Worm (Caenorhabditis elegans) whole organism, mixed stage, embryonic: ENCODE data around the gene F46C5.9.

ENCODE experiments used
- M03D4.4 ChIP-seq: sonication (generic microtip); optimal IDR thresholded peaks from 2 replicates; lab custom pipeline; 2017; ENCODE audit warnings: mild to moderate bottlenecking, missing genetic modification characterization, missing compliant biosample characterization
- bed-3 ChIP-seq: fragments of 200-800 bp; sonication (Bioruptor generic); optimal IDR thresholded peaks from 3 replicates; lab custom pipeline; 2018; ENCODE audit warnings: mild to moderate bottlenecking, missing genetic modification characterization, moderate library complexity, missing compliant biosample characterization
- blmp-1 ChIP-seq: fragments of 150-350 bp; optimal IDR thresholded peaks from 2 replicates; lab custom pipeline; 2014; ENCODE audit warnings: missing biosample characterization, missing genetic modification characterization
- ceh-39 ChIP-seq: fragments of 150-350 bp; optimal IDR thresholded peaks from 2 replicates; lab custom pipeline; 2014; ENCODE audit warnings: missing biosample characterization, missing genetic modification characterization
- ceh-43 ChIP-seq: fragments of 200-800 bp; sonication (Bioruptor generic); optimal IDR thresholded peaks from 2 replicates; lab custom pipeline; 2018; ENCODE audit warnings: mild to moderate bottlenecking, missing genetic modification characterization, moderate library complexity, missing compliant biosample characterization
- ceh-83 ChIP-seq: fragments of 200-800 bp; sonication (Bioruptor generic); optimal IDR thresholded peaks from 2 replicates; lab custom pipeline; 2018; ENCODE audit warnings: mild to moderate bottlenecking, missing genetic modification characterization, missing compliant biosample characterization
- ces-1 ChIP-seq: fragments of 150-350 bp; optimal IDR thresholded peaks from 2 replicates; lab custom pipeline; 2014; ENCODE audit warnings: missing biosample characterization, missing genetic modification reagents, missing genetic modification characterization
- cnd-1 ChIP-seq: fragments of 200-800 bp; sonication (Bioruptor generic); optimal IDR thresholded peaks from 2 replicates; lab custom pipeline; 2018; ENCODE audit warnings: mild to moderate bottlenecking, missing genetic modification characterization, missing compliant biosample characterization
- drap-1 ChIP-seq: fragments of 200-800 bp; sonication (Bioruptor generic); optimal IDR thresholded peaks from 3 replicates; lab custom pipeline; 2018; ENCODE audit warnings: mild to moderate bottlenecking, missing genetic modification characterization, missing compliant biosample characterization
- elt-1 ChIP-seq: sonication (generic microtip); optimal IDR thresholded peaks from 2 replicates; lab custom pipeline; 2017; ENCODE audit warnings: missing genetic modification characterization, mild to moderate bottlenecking, missing compliant biosample characterization, antibody characterized with exemption, moderate library complexity, borderline replicate concordance; ENCODE audit not compliant: insufficient read depth
- flh-1 ChIP-seq: fragments of 200-800 bp; sonication (Bioruptor generic); optimal IDR thresholded peaks from 2 replicates; lab custom pipeline; 2018; ENCODE audit warnings: mild to moderate bottlenecking, missing genetic modification characterization, moderate library complexity, missing compliant biosample characterization
- hlh-1 ChIP-seq: fragments of 150-350 bp; optimal IDR thresholded peaks from 2 replicates; lab custom pipeline; 2014; ENCODE audit warnings: missing biosample characterization, missing genetic modification reagents, missing genetic modification characterization
- lin-13 ChIP-seq: fragments of 150-350 bp; optimal IDR thresholded peaks from 2 replicates; lab custom pipeline; 2014; ENCODE audit warnings: missing biosample characterization, missing genetic modification characterization
- lin-32 ChIP-seq: fragments of 200-800 bp; sonication (Bioruptor generic); optimal IDR thresholded peaks from 2 replicates; lab custom pipeline; 2018; ENCODE audit warnings: mild to moderate bottlenecking, missing genetic modification characterization, missing compliant biosample characterization
- lsy-2 ChIP-seq: fragments of 150-350 bp; optimal IDR thresholded peaks from 2 replicates; lab custom pipeline; 2014; ENCODE audit warnings: missing biosample characterization, missing genetic modification characterization
- mab-5 ChIP-seq: fragments of 150-350 bp; optimal IDR thresholded peaks from 2 replicates; lab custom pipeline; 2014; ENCODE audit warnings: missing biosample characterization, missing genetic modification characterization
- mep-1 ChIP-seq: fragments of 150-350 bp; optimal IDR thresholded peaks from 2 replicates; lab custom pipeline; 2017; ENCODE audit warnings: missing biosample characterization, missing genetic modification reagents, missing genetic modification characterization, inconsistent platforms
- mls-2 ChIP-seq: sonication (generic microtip); optimal IDR thresholded peaks from 2 replicates; lab custom pipeline; 2016; ENCODE audit warnings: mild to moderate bottlenecking, missing genetic modification characterization, moderate library complexity, missing compliant biosample characterization
- nhr-12 ChIP-seq: fragments of 150-350 bp; optimal IDR thresholded peaks from 2 replicates; lab custom pipeline; 2014; ENCODE audit warnings: missing biosample characterization, missing genetic modification characterization
- nhr-2 ChIP-seq: fragments of 150-350 bp; optimal IDR thresholded peaks from 2 replicates; lab custom pipeline; 2014; ENCODE audit warnings: missing biosample characterization, missing genetic modification characterization
- nhr-237 ChIP-seq: fragments of 150-350 bp; optimal IDR thresholded peaks from 2 replicates; lab custom pipeline; 2014; ENCODE audit warnings: missing biosample characterization, missing genetic modification characterization
- nhr-28 ChIP-seq: fragments of 150-350 bp; optimal IDR thresholded peaks from 2 replicates; lab custom pipeline; 2014; ENCODE audit warnings: missing biosample characterization, missing genetic modification characterization
- nhr-76 ChIP-seq: sonication (generic microtip); optimal IDR thresholded peaks from 2 replicates; lab custom pipeline; 2017; ENCODE audit warnings: missing biosample characterization, missing genetic modification characterization
- pha-4 ChIP-seq: fragments of 150-350 bp; optimal IDR thresholded peaks from 2 replicates; lab custom pipeline; 2018; ENCODE audit warnings: missing biosample characterization, missing genetic modification reagents, missing genetic modification characterization
- snpc-4 ChIP-seq: fragments of 150-350 bp; optimal IDR thresholded peaks from 2 replicates; lab custom pipeline; 2014; ENCODE audit warnings: missing biosample characterization, missing genetic modification characterization
- sptf-1 ChIP-seq: sonication (generic microtip); optimal IDR thresholded peaks from 2 replicates; lab custom pipeline; 2017; ENCODE audit warnings: mild to moderate bottlenecking, missing genetic modification characterization, moderate library complexity, missing compliant biosample characterization
- tbx-8 ChIP-seq: fragments of 200-800 bp; sonication (Bioruptor generic); optimal IDR thresholded peaks from 2 replicates; lab custom pipeline; 2018; ENCODE audit warnings: mild to moderate bottlenecking, missing genetic modification characterization, moderate library complexity, missing compliant biosample characterization
- unc-120 ChIP-seq: sonication (generic microtip); optimal IDR thresholded peaks from 2 replicates; lab custom pipeline; 2017; ENCODE audit warnings: missing genetic modification characterization, missing compliant biosample characterization; ENCODE audit not compliant: poor library complexity, severe bottlenecking
- unc-39 ChIP-seq: fragments of 150-350 bp; optimal IDR thresholded peaks from 2 replicates; lab custom pipeline; 2014; ENCODE audit warnings: missing biosample characterization, missing genetic modification characterization
- unc-62 ChIP-seq: fragments of 150-350 bp; optimal IDR thresholded peaks from 2 replicates; lab custom pipeline; 2014; ENCODE audit warnings: missing biosample characterization, missing genetic modification reagents, missing genetic modification characterization
- zip-8 ChIP-seq: fragments of 150-350 bp; optimal IDR thresholded peaks from 2 replicates; lab custom pipeline; 2014; ENCODE audit warnings: missing biosample characterization, missing genetic modification characterization
- ztf-11 ChIP-seq: fragments of 150-350 bp; optimal IDR thresholded peaks from 2 replicates; lab custom pipeline; 2014; ENCODE audit warnings: missing biosample characterization, missing genetic modification characterization

F46C5.9 gene

DNA sequence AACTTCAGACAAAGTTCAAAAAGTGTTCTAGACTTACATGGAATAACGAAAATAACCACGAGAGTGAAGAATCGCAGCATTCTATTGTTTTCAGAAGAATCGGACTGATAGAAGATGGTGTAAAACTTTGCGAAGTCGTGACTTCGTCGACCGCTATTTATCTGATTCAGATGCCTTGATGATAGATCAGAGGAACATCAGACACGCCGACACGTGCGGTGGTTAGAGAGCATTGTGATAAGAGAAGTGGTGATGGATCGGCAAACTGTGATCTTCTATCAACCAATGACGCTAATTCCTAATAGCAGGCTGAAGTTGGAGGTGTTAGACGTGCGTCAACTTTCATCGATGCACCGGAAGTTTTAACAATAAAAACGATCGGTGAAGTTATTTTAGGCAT is 7.7 kb upstream of the F46C5.9 start:
- TF ChIP-seq nhr-12 (tag; lab: Kevin White, UChicago) (no peak), elt-1 (tag; lab: Kevin White, UChicago) (no peak), ztf-11 (tag; lab: Kevin White, UChicago) (no peak), unc-120 (tag; lab: Kevin White, UChicago) (no peak), drap-1 (GFP tag; lab: Kevin White, UChicago) (no peak), hlh-1 (tag; lab: Kevin White, UChicago) (no peak), unc-39 (tag; lab: Kevin White, UChicago) (no peak), zip-8 (no peak), ceh-39 (tag; lab: Kevin White, UChicago) (no peak), tbx-8 (no peak), nhr-28 (tag; lab: Kevin White, UChicago) (no peak), cnd-1 (tag; lab: Kevin White, UChicago) (no peak), bed-3 (no peak), lin-13 (tag; lab: Kevin White, UChicago) (no peak), blmp-1 (tag; lab: Kevin White, UChicago) (no peak), nhr-2 (tag; lab: Kevin White, UChicago) (no peak)

DNA sequence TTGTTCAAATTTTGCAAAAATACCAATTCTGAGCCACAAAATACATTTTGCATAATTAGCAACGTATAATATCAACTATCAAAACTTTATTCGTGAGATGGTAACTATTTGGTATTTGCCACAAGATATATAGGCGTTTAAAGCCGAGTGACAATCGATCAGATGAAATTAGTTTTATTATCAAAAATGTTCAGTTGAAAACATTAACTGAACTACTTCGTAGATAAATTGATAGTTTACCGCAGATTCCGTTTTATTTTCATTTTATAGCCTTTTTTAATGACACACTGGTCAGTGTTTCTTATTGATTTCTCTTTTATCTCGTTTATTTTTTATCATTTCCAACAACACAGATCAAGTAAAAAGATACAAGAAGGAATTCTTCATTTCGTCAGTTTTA is 6.7 kb upstream of the F46C5.9 start:
- TF ChIP-seq elt-1 (tag; lab: Kevin White, UChicago) (no peak), nhr-76 (tag; lab: Kevin White, UChicago) (no peak), flh-1 (GFP tag; lab: Kevin White, UChicago) (no peak), unc-62 (GFP tag; lab: Kevin White, UChicago) (no peak), lin-32 (GFP tag; lab: Kevin White, UChicago) (no peak), blmp-1 (tag; lab: Kevin White, UChicago) (no peak)

DNA sequence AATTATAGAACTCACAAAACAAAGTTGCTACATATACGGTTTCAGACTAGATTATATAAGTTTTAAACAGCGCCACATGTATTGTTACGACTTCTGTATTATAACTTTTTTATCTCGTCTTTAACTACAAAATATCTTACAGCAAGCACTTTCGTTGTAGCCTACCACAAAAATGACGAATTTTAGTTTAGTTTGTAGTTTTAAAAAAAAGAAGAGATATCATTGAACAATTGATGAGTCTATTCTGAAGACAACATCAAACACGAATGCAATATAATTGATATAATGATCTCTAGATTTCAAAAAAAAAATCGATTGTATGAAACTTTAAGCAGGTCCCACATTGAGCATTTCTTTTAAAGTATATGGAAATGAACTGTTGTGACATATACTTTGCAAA is 3.7 kb upstream of the F46C5.9 start:
- TF ChIP-seq lin-32 (GFP tag; lab: Kevin White, UChicago) (no peak), ceh-39 (tag; lab: Kevin White, UChicago) (no peak), mab-5 (tag; lab: Kevin White, UChicago) (no peak), nhr-2 (tag; lab: Kevin White, UChicago) (no peak), hlh-1 (tag; lab: Kevin White, UChicago) (no peak), M03D4.4 (tag; lab: Kevin White, UChicago) (no peak), tbx-8 (no peak), nhr-28 (tag; lab: Kevin White, UChicago) (no peak), nhr-12 (tag; lab: Kevin White, UChicago) (no peak), nhr-76 (tag; lab: Kevin White, UChicago) (no peak), elt-1 (tag; lab: Kevin White, UChicago) (no peak), ztf-11 (tag; lab: Kevin White, UChicago) (no peak), flh-1 (GFP tag; lab: Kevin White, UChicago) (no peak)
- TF ChIP-seq, all 35 proteins: peak for 0

ce11 chrII:8813659-8814058 is 3.1 kb upstream of the F46C5.9 start:
- no peak for TF ChIP-seq ceh-39 (tag; lab: Kevin White, UChicago)
- no peak for TF ChIP-seq lsy-2
- no peak for TF ChIP-seq ceh-83
- no peak for TF ChIP-seq mep-1 (tag; lab: Kevin White, UChicago)
- no peak for TF ChIP-seq lin-13 (tag; lab: Kevin White, UChicago)
- TF ChIP-seq drap-1 (GFP tag; lab: Kevin White, UChicago): no peak
- no peak for TF ChIP-seq nhr-2 (tag; lab: Kevin White, UChicago)
- no peak for TF ChIP-seq bed-3
- TF ChIP-seq blmp-1 (tag; lab: Kevin White, UChicago): no peak
- no peak for TF ChIP-seq nhr-76 (tag; lab: Kevin White, UChicago)
- no peak for TF ChIP-seq nhr-28 (tag; lab: Kevin White, UChicago)
- no peak for TF ChIP-seq cnd-1 (tag; lab: Kevin White, UChicago)
- TF ChIP-seq lin-32 (GFP tag; lab: Kevin White, UChicago): no peak

- TF ChIP-seq ceh-83: no peak
- no peak for TF ChIP-seq pha-4 (tag; lab: Kevin White, UChicago)
- no peak for TF ChIP-seq mep-1 (tag; lab: Kevin White, UChicago)
- no peak for TF ChIP-seq nhr-12 (tag; lab: Kevin White, UChicago)
- TF ChIP-seq nhr-237 (tag; lab: Kevin White, UChicago): no peak
- no peak for TF ChIP-seq lin-32 (GFP tag; lab: Kevin White, UChicago)
- no peak for TF ChIP-seq ceh-39 (tag; lab: Kevin White, UChicago)
- TF ChIP-seq ceh-43 (GFP tag; lab: Kevin White, UChicago): no peak
- TF ChIP-seq ces-1 (GFP tag; lab: Kevin White, UChicago): no peak
- TF ChIP-seq nhr-2 (tag; lab: Kevin White, UChicago): no peak
- TF ChIP-seq lsy-2: no peak
- no peak for TF ChIP-seq tbx-8
- no peak for TF ChIP-seq snpc-4 (tag; lab: Kevin White, UChicago)
- no peak for TF ChIP-seq sptf-1 (tag; lab: Kevin White, UChicago)
- no peak for TF ChIP-seq mls-2 (tag; lab: Kevin White, UChicago)
- TF ChIP-seq bed-3: no peak
Observed at ce11 chrII:8812346-8812745, 1.8 kb upstream of the F46C5.9 start.
